Fruit fly (Drosophila melanogaster) whole organism: ENCODE results near the gene Mob3.

ENCODE experiments used
- CG8478 ChIP-seq: fragments of >200 bp; optimal IDR thresholded peaks from 2 replicates; lab custom pipeline; 2018; ENCODE audit warnings: inconsistent platforms
- Dll ChIP-seq: fragments of >200 bp; optimal IDR thresholded peaks from 2 replicates; lab custom pipeline; 2017
- EcR ChIP-seq, 2 experiments: fragments of >200 bp; optimal IDR thresholded peaks; 2 replicates each; lab custom pipeline; 2017; ENCODE audit warnings: missing biosample characterization in 2 of 2, missing genetic modification characterization in 2 of 2, missing genetic modification reagents in 2 of 2
- pan ChIP-seq: fragments of >200 bp; optimal IDR thresholded peaks from 2 replicates; lab custom pipeline; 2017
- psq ChIP-seq: fragments of >200 bp; optimal IDR thresholded peaks from 2 replicates; lab custom pipeline; 2017
- usp ChIP-seq: fragments of >200 bp; optimal IDR thresholded peaks from 2 replicates; lab custom pipeline; 2017; ENCODE audit warnings: missing biosample characterization, missing genetic modification characterization, mixed read lengths

Mob3 gene

dm6 chr2L:10305538-10306147, 40.5 kb downstream of the Mob3 start:
- TF ChIP-seq Dll (lab: Kevin White, UChicago) (no peak), EcR (GFP tag; optimal IDR thresholded peaks at IDR 0.05; lab: Kevin White, UChicago) (no peak), CG8478 (lab: Kevin White, UChicago) (no peak), usp (GFP tag; lab: Kevin White, UChicago) (no peak), psq (lab: Kevin White, UChicago) (no peak)

DNA sequence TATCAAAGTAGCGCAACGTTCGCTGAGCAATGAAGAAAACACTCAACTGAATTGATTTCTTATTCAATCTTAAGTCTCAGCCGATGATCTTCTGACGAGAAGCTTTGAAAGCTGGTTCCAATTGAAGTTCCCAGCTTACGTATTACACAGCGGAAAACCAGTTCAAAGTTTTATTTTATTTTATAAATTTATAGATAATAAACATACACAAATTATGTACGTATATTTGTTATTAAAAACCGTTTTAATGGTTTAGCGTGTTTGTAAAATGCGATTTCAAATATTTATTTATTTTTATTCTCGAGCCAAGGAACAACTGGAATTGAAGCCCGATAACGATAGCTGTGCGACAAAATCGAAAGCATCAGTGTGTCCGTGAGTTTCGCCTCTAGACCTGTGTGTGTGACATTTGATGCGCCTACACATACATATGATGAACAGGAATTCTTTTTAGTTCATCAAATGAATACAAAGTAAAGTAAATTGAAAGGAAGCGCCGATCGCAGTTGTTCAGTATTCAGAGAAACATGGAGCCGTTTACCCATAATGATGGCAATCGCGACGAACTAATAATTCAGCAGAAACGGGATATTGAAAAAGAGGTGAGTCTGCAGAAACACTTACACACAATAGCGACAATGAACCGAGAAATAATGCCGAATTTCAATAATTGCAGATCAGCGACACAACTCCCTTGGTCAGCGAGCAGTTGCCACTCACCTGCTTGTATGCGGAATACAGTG, 41.6 kb downstream of the Mob3 start, which contains the start of the genes CG5390 and CG4968:
Gene CG5390 (minus strand): TSS at position 77 of the 743 bp plus-strand sequence.
Gene CG4968 (plus strand): TSS at position 405 of the 743 bp plus-strand sequence.
- TF ChIP-seq psq (lab: Kevin White, UChicago) (no peak), usp (GFP tag; lab: Kevin White, UChicago) (no peak), EcR (GFP tag; optimal IDR thresholded peaks at IDR 0.05; lab: Kevin White, UChicago) (no peak), Dll (lab: Kevin White, UChicago) (no peak), pan (lab: Kevin White, UChicago) (no peak), CG8478 (lab: Kevin White, UChicago) (no peak)

dm6 chr2L:10310614-10311382, 45.7 kb downstream of the Mob3 start, which contains the start of gene Cdk5alpha:
Gene Cdk5alpha, minus strand, starts transcription at chr2L:10310956.
- no peak for TF ChIP-seq Dll (lab: Kevin White, UChicago)
- no peak for TF ChIP-seq CG8478 (lab: Kevin White, UChicago)
- no peak for TF ChIP-seq usp (GFP tag; lab: Kevin White, UChicago)
- no peak for TF ChIP-seq psq (lab: Kevin White, UChicago)
- TF ChIP-seq pan (lab: Kevin White, UChicago) = no peak
- no peak for TF ChIP-seq EcR (GFP tag; optimal IDR thresholded peaks at IDR 0.05; lab: Kevin White, UChicago)

dm6 chr2L:10311822-10312221, 46.7 kb downstream of the Mob3 start:
- TF ChIP-seq pan (lab: Kevin White, UChicago) = no peak
- no peak for TF ChIP-seq EcR (GFP tag; optimal IDR thresholded peaks at IDR 0.05; lab: Kevin White, UChicago)
- no peak for TF ChIP-seq psq (lab: Kevin White, UChicago)

dm6 chr2L:10314327-10315210, 49.4 kb downstream of the Mob3 start, which contains the start of the genes Usp14 and CG4972:
Gene Usp14, minus strand, starts transcription at chr2L:10314396.
Gene CG4972, plus strand, starts transcription at chr2L:10314792.
- TF ChIP-seq EcR (GFP tag; optimal IDR thresholded peaks at IDR 0.05; lab: Kevin White, UChicago) = no peak
- TF ChIP-seq pan (lab: Kevin White, UChicago) = no peak
- no peak for TF ChIP-seq CG8478 (lab: Kevin White, UChicago)
- TF ChIP-seq psq (lab: Kevin White, UChicago) = no peak
- TF ChIP-seq Dll (lab: Kevin White, UChicago) = no peak
- TF ChIP-seq usp (GFP tag; lab: Kevin White, UChicago) = no peak

- TF ChIP-seq CG8478 (lab: Kevin White, UChicago) (no peak), psq (lab: Kevin White, UChicago) (no peak), usp (GFP tag; lab: Kevin White, UChicago) (no peak), Dll (lab: Kevin White, UChicago) (no peak), pan (lab: Kevin White, UChicago) (no peak), EcR (GFP tag; optimal IDR thresholded peaks at IDR 0.05; lab: Kevin White, UChicago) (no peak)
These were observed 50.8 kb downstream of the Mob3 start for dm6 chr2L:10315888-10316287.
